Fruit fly (Drosophila melanogaster) whole organism, embryonic: ENCODE measurements around the gene baf.

Experiments
- CG1233 ChIP-seq: fragments of 200-800 bp; sonication (Bioruptor generic); optimal IDR thresholded peaks from 4 replicates; lab custom pipeline; 2018; ENCODE audit warnings: missing biosample characterization, mild to moderate bottlenecking, missing genetic modification characterization
- CG12391 ChIP-seq: fragments of 200-800 bp; sonication (Bioruptor generic); optimal IDR thresholded peaks from 3 replicates; lab custom pipeline; 2018; ENCODE audit warnings: missing biosample characterization, mild to moderate bottlenecking, missing genetic modification characterization, moderate library complexity
- CG13123 ChIP-seq: fragments of 200-800 bp; sonication (Bioruptor generic); optimal IDR thresholded peaks from 2 replicates; lab custom pipeline; 2016; ENCODE audit warnings: missing biosample characterization, missing genetic modification characterization
- CG13296 ChIP-seq: fragments of 200-800 bp; sonication (Bioruptor generic); optimal IDR thresholded peaks from 3 replicates; lab custom pipeline; 2018; ENCODE audit warnings: missing biosample characterization, mild to moderate bottlenecking, missing genetic modification characterization
- CG13424 ChIP-seq: fragments of 200-800 bp; sonication (Bioruptor generic); optimal IDR thresholded peaks from 2 replicates; lab custom pipeline; 2019; ENCODE audit warnings: missing biosample characterization, mild to moderate bottlenecking, missing genetic modification characterization, moderate library complexity
- CG14050 ChIP-seq: fragments of 200-800 bp; sonication (Bioruptor generic); IDR thresholded peaks from 3 replicates; pipeline ENCODE4 v1.3.6; 2022; ENCODE audit warnings: missing biosample characterization, missing genetic modification characterization
- CG14710 ChIP-seq: fragments of 200-800 bp; sonication (Bioruptor generic); optimal IDR thresholded peaks from 3 replicates; lab custom pipeline; 2019; ENCODE audit warnings: missing biosample characterization, mild to moderate bottlenecking, missing genetic modification characterization, moderate library complexity
- CG17359 ChIP-seq: fragments of 200-800 bp; sonication (Bioruptor generic); optimal IDR thresholded peaks from 3 replicates; lab custom pipeline; 2018; ENCODE audit warnings: missing biosample characterization, mild to moderate bottlenecking, missing genetic modification characterization, moderate library complexity
- CG2202 ChIP-seq: fragments of 200-800 bp; sonication (Bioruptor generic); optimal IDR thresholded peaks from 2 replicates; lab custom pipeline; 2018; ENCODE audit warnings: missing biosample characterization, mild to moderate bottlenecking, missing genetic modification characterization
- CG32772 ChIP-seq: fragments of 200-800 bp; sonication (Bioruptor generic); IDR thresholded peaks from 2 replicates; pipeline ENCODE4 v1.3.6; 2022; ENCODE audit warnings: missing biosample characterization, missing genetic modification characterization
- CG3847 ChIP-seq: fragments of 200-800 bp; sonication (Bioruptor generic); IDR thresholded peaks from 2 replicates; pipeline ENCODE4 v1.3.6; 2022; ENCODE audit warnings: missing biosample characterization, missing genetic modification characterization
- CG5245 ChIP-seq: fragments of 200-800 bp; sonication (Bioruptor generic); optimal IDR thresholded peaks from 3 replicates; lab custom pipeline; 2016; ENCODE audit warnings: missing biosample characterization, missing genetic modification characterization
- CG6175 ChIP-seq: fragments of 200-800 bp; sonication (Bioruptor generic); IDR thresholded peaks from 3 replicates; pipeline ENCODE4 v1.3.6; 2022; ENCODE audit warnings: missing biosample characterization, missing genetic modification characterization
- CG6254 ChIP-seq: fragments of 200-800 bp; sonication (Bioruptor generic); optimal IDR thresholded peaks from 3 replicates; lab custom pipeline; 2017; ENCODE audit warnings: mild to moderate bottlenecking, missing biosample characterization, missing genetic modification reagents, missing genetic modification characterization
- CG7963 ChIP-seq: fragments of 200-800 bp; sonication (Bioruptor generic); IDR thresholded peaks from 3 replicates; pipeline ENCODE4 v1.3.6; 2022; ENCODE audit warnings: missing biosample characterization, missing genetic modification characterization; ENCODE audit not compliant: partially characterized antibody
- CG8388 ChIP-seq: fragments of 200-800 bp; sonication (Bioruptor generic); optimal IDR thresholded peaks from 2 replicates; lab custom pipeline; 2019; ENCODE audit warnings: missing biosample characterization, mild to moderate bottlenecking, missing genetic modification characterization, moderate library complexity
- CG9932 ChIP-seq: fragments of 200-800 bp; sonication (Bioruptor generic); IDR thresholded peaks from 2 replicates; pipeline ENCODE4 v1.3.6; 2022; ENCODE audit warnings: missing biosample characterization, missing genetic modification characterization
- D19B ChIP-seq: fragments of 200-800 bp; sonication (Bioruptor generic); optimal IDR thresholded peaks from 2 replicates; lab custom pipeline; 2017; ENCODE audit warnings: missing biosample characterization, mild to moderate bottlenecking, missing genetic modification characterization
- Deaf1 ChIP-seq: fragments of 200-800 bp; optimal IDR thresholded peaks from 3 replicates; lab custom pipeline; 2019; ENCODE audit warnings: missing biosample characterization, mild to moderate bottlenecking, missing genetic modification characterization, moderate library complexity
- Dek ChIP-seq: fragments of 200-800 bp; sonication (Bioruptor generic); optimal IDR thresholded peaks from 3 replicates; lab custom pipeline; 2019; ENCODE audit warnings: missing biosample characterization, mild to moderate bottlenecking, missing genetic modification characterization, moderate library complexity
- Elba2 ChIP-seq: fragments of 200-800 bp; sonication (Bioruptor generic); optimal IDR thresholded peaks from 3 replicates; lab custom pipeline; 2016; ENCODE audit warnings: missing biosample characterization, missing genetic modification characterization
- Med ChIP-seq: fragments of 200-800 bp; sonication (Bioruptor generic); peaks from one replicate; lab custom pipeline; 2016; ENCODE audit warnings: missing biosample characterization, missing genetic modification characterization, mild to moderate bottlenecking, inconsistent platforms, moderate library complexity
- NFAT ChIP-seq: fragments of 200-800 bp; sonication (Bioruptor generic); IDR thresholded peaks from 2 replicates; pipeline ENCODE4 v1.3.6; 2022; ENCODE audit warnings: missing biosample characterization, missing genetic modification characterization
- Sox100B ChIP-seq: fragments of 200-800 bp; sonication (Bioruptor generic); optimal IDR thresholded peaks from 3 replicates; lab custom pipeline; 2018; ENCODE audit warnings: missing biosample characterization, mild to moderate bottlenecking, missing genetic modification characterization
- Sox102F ChIP-seq: fragments of 200-800 bp; sonication (Bioruptor generic); optimal IDR thresholded peaks from 2 replicates; lab custom pipeline; 2018; ENCODE audit warnings: missing biosample characterization, mild to moderate bottlenecking, missing genetic modification characterization, moderate library complexity
- Sry-β ChIP-seq: fragments of 200-800 bp; sonication (Bioruptor generic); optimal IDR thresholded peaks from 2 replicates; lab custom pipeline; 2018; ENCODE audit warnings: missing biosample characterization, mild to moderate bottlenecking, missing genetic modification characterization, moderate library complexity
- Sry-δ ChIP-seq: fragments of 200-800 bp; sonication (Bioruptor generic); optimal IDR thresholded peaks from 2 replicates; lab custom pipeline; 2016; ENCODE audit warnings: missing biosample characterization, missing genetic modification characterization
- Trl ChIP-seq, 3 experiments: fragments of >200 bp in 2 of 3; fragments of 200-800 bp in 1 of 3; sonication (Bioruptor generic) in 1 of 3; optimal IDR thresholded peaks; 2 replicates in 1 of 3; 3 replicates in 2 of 3; lab custom pipeline; 2016 to 2017; ENCODE audit warnings: missing biosample characterization in 1 of 3, missing genetic modification characterization in 1 of 3
- Xbp1 ChIP-seq: fragments of 200-800 bp; sonication (Bioruptor generic); optimal IDR thresholded peaks from 3 replicates; lab custom pipeline; 2016; ENCODE audit warnings: missing biosample characterization, mild to moderate bottlenecking, missing genetic modification characterization
- Xrp1 ChIP-seq: fragments of 200-800 bp; sonication (Bioruptor generic); IDR thresholded peaks from 2 replicates; pipeline ENCODE4 v1.3.6; 2022; ENCODE audit warnings: missing biosample characterization, missing genetic modification characterization
- ab ChIP-seq: fragments of 200-800 bp; sonication (Bioruptor generic); optimal IDR thresholded peaks from 2 replicates; lab custom pipeline; 2016; ENCODE audit warnings: missing biosample characterization, missing genetic modification characterization
- ac ChIP-seq: fragments of 200-800 bp; sonication (Bioruptor generic); optimal IDR thresholded peaks from 3 replicates; lab custom pipeline; 2017; ENCODE audit warnings: missing biosample characterization, mild to moderate bottlenecking, missing genetic modification characterization
- ara ChIP-seq: fragments of 200-800 bp; sonication (Bioruptor generic); IDR thresholded peaks from 2 replicates; pipeline ENCODE4 v1.3.6; 2022; ENCODE audit warnings: missing biosample characterization, missing genetic modification characterization
- chn ChIP-seq: fragments of 200-800 bp; sonication (Bioruptor generic); optimal IDR thresholded peaks from 2 replicates; lab custom pipeline; 2016; ENCODE audit warnings: missing biosample characterization, missing genetic modification characterization
- crol ChIP-seq: fragments of 200-800 bp; sonication (Bioruptor generic); IDR thresholded peaks from 2 replicates; pipeline ENCODE4 v1.3.6; 2022; ENCODE audit warnings: missing biosample characterization, missing genetic modification characterization
- onecut ChIP-seq: fragments of 200-800 bp; sonication (Bioruptor generic); IDR thresholded peaks from 2 replicates; pipeline ENCODE4 v1.3.6; 2022; ENCODE audit warnings: missing biosample characterization, missing genetic modification characterization
- phol ChIP-seq: fragments of 200-800 bp; sonication (Bioruptor generic); optimal IDR thresholded peaks from 3 replicates; lab custom pipeline; 2018; ENCODE audit warnings: missing biosample characterization, mild to moderate bottlenecking, missing genetic modification characterization, moderate library complexity
- repo ChIP-seq: fragments of 200-800 bp; sonication (Bioruptor generic); optimal IDR thresholded peaks from 2 replicates; lab custom pipeline; 2016; ENCODE audit warnings: missing biosample characterization, missing genetic modification characterization
- sd ChIP-seq: fragments of 200-800 bp; sonication (Bioruptor generic); optimal IDR thresholded peaks from 3 replicates; lab custom pipeline; 2018; ENCODE audit warnings: missing biosample characterization, mild to moderate bottlenecking, missing genetic modification characterization, moderate library complexity
- sens ChIP-seq: fragments of 200-800 bp; sonication (Bioruptor generic); peaks from one replicate; lab custom pipeline; 2016; ENCODE audit warnings: missing biosample characterization, missing genetic modification characterization
- sens-2 ChIP-seq: fragments of 200-800 bp; sonication (Bioruptor generic); IDR thresholded peaks from 2 replicates; pipeline ENCODE4 v1.3.6; 2022; ENCODE audit warnings: missing biosample characterization, missing genetic modification characterization
- slbo ChIP-seq: fragments of 200-800 bp; sonication (Bioruptor generic); IDR thresholded peaks from 2 replicates; pipeline ENCODE4 v1.3.6; 2022; ENCODE audit warnings: missing biosample characterization, missing genetic modification characterization
- sr ChIP-seq: fragments of 200-800 bp; sonication (Bioruptor generic); IDR thresholded peaks from 3 replicates; pipeline ENCODE4 v1.3.6; 2022; ENCODE audit warnings: missing biosample characterization, missing genetic modification characterization
- tll ChIP-seq, 2 experiments: fragments of 200-800 bp in 1 of 2; fragments of >200 bp in 1 of 2; sonication (Bioruptor generic) in 1 of 2; optimal IDR thresholded peaks; 2 replicates each; lab custom pipeline; 2017 to 2019; ENCODE audit warnings: missing biosample characterization in 2 of 2, missing genetic modification characterization in 2 of 2, mild to moderate bottlenecking in 1 of 2, moderate library complexity in 1 of 2
- unc-4 ChIP-seq: fragments of 200-800 bp; sonication (Bioruptor generic); IDR thresholded peaks from 2 replicates; pipeline ENCODE4 v1.3.6; 2022; ENCODE audit warnings: missing biosample characterization, missing genetic modification characterization; ENCODE audit not compliant: partially characterized antibody
- unpg ChIP-seq: fragments of 200-800 bp; sonication (Bioruptor generic); optimal IDR thresholded peaks from 3 replicates; lab custom pipeline; 2018; ENCODE audit warnings: missing biosample characterization, mild to moderate bottlenecking, missing genetic modification characterization, moderate library complexity
- zen ChIP-seq: fragments of 200-800 bp; sonication (Bioruptor generic); optimal IDR thresholded peaks from 3 replicates; lab custom pipeline; 2018; ENCODE audit warnings: missing biosample characterization, mild to moderate bottlenecking, missing genetic modification characterization, moderate library complexity

The baf gene

DNA sequence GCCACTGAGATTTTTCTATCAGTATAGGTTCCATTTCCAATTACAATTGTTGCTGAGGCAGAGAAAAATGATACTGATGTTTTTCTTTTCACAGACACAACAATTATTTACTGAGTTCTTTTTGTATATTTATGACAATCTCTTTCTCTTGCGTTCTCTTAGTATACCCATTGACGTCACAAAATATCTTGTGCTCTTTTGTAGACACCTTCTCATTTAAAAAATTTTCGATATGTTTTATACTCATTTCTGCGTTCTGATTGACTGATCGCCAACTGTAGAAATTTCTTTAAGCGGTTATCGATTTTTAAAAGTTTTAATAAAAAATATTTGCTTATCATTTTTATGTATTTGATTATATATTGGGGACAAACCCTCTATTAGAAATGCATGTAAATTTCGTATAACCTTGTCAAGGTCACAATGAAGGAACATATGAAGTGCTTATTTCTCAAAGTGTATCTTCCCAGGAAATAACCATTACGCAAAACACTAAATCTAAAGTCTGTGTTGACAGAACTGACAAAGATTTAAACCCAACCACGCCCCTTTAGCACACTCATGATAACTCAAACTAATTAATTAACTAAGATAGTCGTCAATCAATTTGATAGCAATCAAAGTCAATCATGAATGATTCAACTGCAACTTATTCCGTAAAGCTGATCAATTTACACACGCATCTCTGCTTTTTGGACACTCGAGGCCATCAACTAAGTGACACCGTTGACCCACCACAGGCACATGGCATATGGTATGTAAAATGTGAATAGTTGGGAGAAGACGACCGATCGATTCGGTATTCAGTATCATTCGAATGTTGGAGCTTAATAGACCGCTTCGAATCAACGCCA lies 18.4 kb upstream of the baf start, which contains the start of the genes Glyat and Tg (continued):
- peak; percentile 34 for TF ChIP-seq CG13296 (GFP tag; lab: Kevin White, UChicago)
- TF ChIP-seq CG6254 (GFP tag; lab: Kevin White, UChicago), result no peak

DNA sequence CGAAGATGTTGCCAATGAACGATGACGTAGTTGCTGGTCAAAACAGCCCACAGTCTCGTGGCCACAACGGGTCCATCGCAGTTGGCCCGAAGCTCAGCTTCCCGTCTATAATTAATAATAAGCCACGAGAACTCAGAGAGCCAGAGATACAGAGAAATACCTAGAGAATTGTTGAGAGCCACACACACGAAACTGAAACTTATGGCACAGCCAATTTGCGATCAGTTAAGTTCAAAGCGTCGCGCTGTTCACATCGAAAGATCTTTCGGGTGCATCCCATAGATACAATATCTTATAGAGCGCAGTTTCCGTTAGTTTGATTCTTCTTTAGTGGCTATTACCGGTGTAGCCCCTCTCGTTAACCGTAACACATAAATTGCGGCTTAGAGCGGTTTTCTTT lies 16.7 kb upstream of the baf start:
- TF ChIP-seq Sox100B (GFP tag; lab: Kevin White, UChicago) (no peak), CG32772 (no peak), Dek (tag; lab: Kevin White, UChicago) (no peak), CG9932 (GFP tag; lab: Robert Waterston, UW) (peak; percentile 21; the same call in 1 of the 2 replicates), CG3847 (GFP tag; lab: Robert Waterston, UW) (no peak), Sox102F (GFP tag; lab: Kevin White, UChicago) (no peak), Trl (optimal IDR thresholded peaks at IDR 0.05; lab: Kevin White, UChicago) (peak; percentile 4 to 58), Trl (GFP tag; optimal IDR thresholded peaks at IDR 0.05; lab: Kevin White, UChicago) (no peak), CG12391 (no peak), CG6254 (GFP tag; lab: Kevin White, UChicago) (no peak), sens-2 (no peak), onecut (GFP tag; lab: Robert Waterston, UW) (no peak), unpg (GFP tag; lab: Kevin White, UChicago) (no peak), phol (tag; lab: Kevin White, UChicago) (no peak), CG5245 (GFP tag; lab: Kevin White, UChicago) (no peak), ac (GFP tag; lab: Kevin White, UChicago) (no peak), CG1233 (GFP tag; lab: Kevin White, UChicago) (no peak), CG8388 (GFP tag; lab: Kevin White, UChicago) (no peak), CG13123 (GFP tag; lab: Kevin White, UChicago) (no peak), Deaf1 (tag; lab: Kevin White, UChicago) (peak; percentile 39), Sry-β (GFP tag; lab: Kevin White, UChicago) (no peak), CG17359 (tag; lab: Kevin White, UChicago) (no peak), Xbp1 (GFP tag; lab: Kevin White, UChicago) (no peak), slbo (GFP tag; lab: Robert Waterston, UW) (no peak), D19B (GFP tag; lab: Kevin White, UChicago) (no peak), CG2202 (tag; lab: Kevin White, UChicago) (no peak), CG13424 (tag; lab: Kevin White, UChicago) (no peak), sd (tag; lab: Kevin White, UChicago) (peak; percentile 81), Sry-δ (GFP tag; lab: Kevin White, UChicago) (no peak), Xrp1 (GFP tag; lab: Robert Waterston, UW) (no peak), zen (no peak), CG14710 (no peak), ab (GFP tag; lab: Kevin White, UChicago) (no peak), Med (GFP tag; lab: Kevin White, UChicago) (peak; percentile 70), crol (GFP tag; lab: Robert Waterston, UW) (no peak), ara (GFP tag; lab: Robert Waterston, UW) (no peak), Elba2 (GFP tag; lab: Kevin White, UChicago) (no peak), chn (no peak), tll (GFP tag; optimal IDR thresholded peaks at IDR 0.05; lab: Kevin White, UChicago) (no peak), sens (GFP tag; lab: Kevin White, UChicago) (peak; percentile 49), CG7963 (no peak), repo (GFP tag; lab: Kevin White, UChicago) (no peak), NFAT (GFP tag; lab: Robert Waterston, UW) (no peak), unc-4 (GFP tag; lab: Robert Waterston, UW) (no peak), CG14050 (GFP tag; lab: Robert Waterston, UW) (no peak), CG6175 (GFP tag; lab: Robert Waterston, UW) (no peak), sr (GFP tag; lab: Robert Waterston, UW) (no peak)
